Worm (Caenorhabditis elegans) whole organism, young adult: ENCODE results near the gene K03A11.1.

ENCODE experiments used
- B0019.2 ChIP-seq: fragments of 200-800 bp; sonication (Bioruptor generic); conservative IDR thresholded peaks from 2 replicates; pipeline ENCODE4 v1.3.6; 2022; ENCODE audit warnings: missing genetic modification reagents, missing genetic modification characterization, missing compliant biosample characterization
- F22D6.2 ChIP-seq: sonication (generic microtip); optimal IDR thresholded peaks from 2 replicates; lab custom pipeline; 2016; ENCODE audit warnings: mild to moderate bottlenecking, missing genetic modification characterization, missing compliant biosample characterization
- F23B12.7 ChIP-seq: sonication (generic microtip); optimal IDR thresholded peaks from 2 replicates; lab custom pipeline; 2017; ENCODE audit warnings: missing genetic modification characterization, mild to moderate bottlenecking, missing compliant biosample characterization, antibody characterized with exemption, moderate library complexity; ENCODE audit not compliant: insufficient read depth
- F33H1.4 ChIP-seq: fragments of 200-800 bp; sonication (Bioruptor generic); IDR thresholded peaks from 2 replicates; pipeline ENCODE4 v1.3.6; 2022; ENCODE audit warnings: missing genetic modification reagents, missing genetic modification characterization, missing compliant biosample characterization
- F52B5.7 ChIP-seq: sonication (generic microtip); optimal IDR thresholded peaks from 2 replicates; lab custom pipeline; 2016; ENCODE audit warnings: mild to moderate bottlenecking, missing genetic modification characterization, missing compliant biosample characterization
- F55B11.4 ChIP-seq: sonication (generic microtip); optimal IDR thresholded peaks from 2 replicates; lab custom pipeline; 2016; ENCODE audit warnings: missing compliant biosample characterization, missing genetic modification characterization, borderline replicate concordance; ENCODE audit not compliant: insufficient read depth
- K12H6.12 ChIP-seq: fragments of 200-800 bp; sonication (Bioruptor generic); optimal IDR thresholded peaks from 2 replicates; lab custom pipeline; 2018; ENCODE audit warnings: mild to moderate bottlenecking, missing genetic modification characterization, missing compliant biosample characterization
- Y53F4B.3 ChIP-seq: fragments of 200-800 bp; sonication (Bioruptor generic); IDR thresholded peaks from 2 replicates; pipeline ENCODE4 v1.3.6; 2022; ENCODE audit warnings: missing genetic modification reagents, missing genetic modification characterization, missing compliant biosample characterization
- ZK185.1 ChIP-seq: sonication (generic microtip); optimal IDR thresholded peaks from 2 replicates; lab custom pipeline; 2016; ENCODE audit warnings: mild to moderate bottlenecking, missing genetic modification characterization, missing compliant biosample characterization; ENCODE audit not compliant: poor library complexity, severe bottlenecking
- aptf-2 ChIP-seq: fragments of 200-800 bp; sonication (Bioruptor generic); conservative IDR thresholded peaks from 2 replicates; pipeline ENCODE4 v1.3.6; 2022; ENCODE audit warnings: missing genetic modification reagents, missing genetic modification characterization, missing compliant biosample characterization
- aptf-3 ChIP-seq: fragments of 200-800 bp; sonication (Bioruptor generic); IDR thresholded peaks from 2 replicates; pipeline ENCODE4 v1.3.6; 2022; ENCODE audit warnings: missing genetic modification characterization, missing compliant biosample characterization
- attf-6 ChIP-seq: fragments of 200-800 bp; sonication (Bioruptor generic); IDR thresholded peaks from 2 replicates; pipeline ENCODE4 v1.3.6; 2022; ENCODE audit warnings: missing genetic modification reagents, missing genetic modification characterization, missing compliant biosample characterization
- ceh-100 ChIP-seq: fragments of 200-800 bp; sonication (Bioruptor generic); IDR thresholded peaks from 2 replicates; pipeline ENCODE4 v1.3.6; 2022; ENCODE audit warnings: missing genetic modification reagents, missing genetic modification characterization, missing compliant biosample characterization
- ceh-27 ChIP-seq: fragments of 200-800 bp; sonication (Bioruptor generic); optimal IDR thresholded peaks from 2 replicates; lab custom pipeline; 2018; ENCODE audit warnings: mild to moderate bottlenecking, missing genetic modification characterization, moderate library complexity, missing compliant biosample characterization
- ceh-91 ChIP-seq: fragments of 200-800 bp; sonication (Bioruptor generic); IDR thresholded peaks from 2 replicates; pipeline ENCODE4 v1.3.6; 2022; ENCODE audit warnings: missing genetic modification reagents, missing genetic modification characterization, missing compliant biosample characterization
- dpff-1 ChIP-seq: sonication (generic microtip); optimal IDR thresholded peaks from 2 replicates; lab custom pipeline; 2017; ENCODE audit warnings: mild to moderate bottlenecking, missing genetic modification characterization, missing compliant biosample characterization
- efl-1 ChIP-seq: fragments of 150-350 bp; optimal IDR thresholded peaks from 2 replicates; lab custom pipeline; 2014; ENCODE audit warnings: missing biosample characterization, missing genetic modification reagents, missing genetic modification characterization
- ekl-4 ChIP-seq: fragments of 200-800 bp; sonication (Bioruptor generic); IDR thresholded peaks from 2 replicates; pipeline ENCODE4 v1.3.6; 2022; ENCODE audit warnings: missing genetic modification reagents, missing genetic modification characterization, missing compliant biosample characterization
- ets-4 ChIP-seq: fragments of 200-800 bp; sonication (Bioruptor generic); optimal IDR thresholded peaks from 2 replicates; lab custom pipeline; 2018; ENCODE audit warnings: mild to moderate bottlenecking, missing genetic modification characterization, missing compliant biosample characterization
- hlh-12 ChIP-seq: sonication (generic microtip); optimal IDR thresholded peaks from 2 replicates; lab custom pipeline; 2016; ENCODE audit warnings: missing genetic modification characterization, missing compliant biosample characterization
- hlh-26 ChIP-seq: fragments of 200-800 bp; sonication (Bioruptor generic); conservative IDR thresholded peaks from 2 replicates; pipeline ENCODE4 v1.3.6; 2022; ENCODE audit warnings: missing genetic modification reagents, missing genetic modification characterization, missing compliant biosample characterization
- hrde-1 ChIP-seq: sonication (generic microtip); optimal IDR thresholded peaks from 2 replicates; lab custom pipeline; 2016; ENCODE audit warnings: missing genetic modification characterization, mild to moderate bottlenecking, missing compliant biosample characterization, moderate library complexity, missing genotype, missing genetic modification reagents, borderline replicate concordance
- lag-1 ChIP-seq: fragments of 200-800 bp; sonication (Bioruptor generic); IDR thresholded peaks from 2 replicates; pipeline ENCODE4 v1.3.6; 2022; ENCODE audit warnings: missing genetic modification reagents, missing genetic modification characterization, missing compliant biosample characterization
- let-526 ChIP-seq: fragments of 200-800 bp; sonication (Bioruptor generic); IDR thresholded peaks from 2 replicates; pipeline ENCODE4 v1.3.6; 2022; ENCODE audit warnings: missing genetic modification reagents, missing genetic modification characterization, missing compliant biosample characterization
- lin-26 ChIP-seq: fragments of 200-800 bp; sonication (Bioruptor generic); IDR thresholded peaks from 2 replicates; pipeline ENCODE4 v1.3.6; 2022; ENCODE audit warnings: missing genetic modification reagents, missing genetic modification characterization, missing compliant biosample characterization
- lin-54 ChIP-seq: fragments of 200-800 bp; sonication (Bioruptor generic); optimal IDR thresholded peaks from 2 replicates; lab custom pipeline; 2018; ENCODE audit warnings: mild to moderate bottlenecking, missing genetic modification characterization, missing compliant biosample characterization
- lsy-27 ChIP-seq: sonication (generic microtip); optimal IDR thresholded peaks from 2 replicates; lab custom pipeline; 2017; ENCODE audit warnings: missing genetic modification characterization, mild to moderate bottlenecking, missing compliant biosample characterization, antibody characterized with exemption, missing genotype, borderline replicate concordance; ENCODE audit not compliant: insufficient read depth
- madf-3 ChIP-seq: fragments of 200-800 bp; sonication (Bioruptor generic); IDR thresholded peaks from 2 replicates; pipeline ENCODE4 v1.3.6; 2022; ENCODE audit warnings: missing genetic modification reagents, missing genetic modification characterization, missing compliant biosample characterization
- nfya-1 ChIP-seq: sonication (generic microtip); optimal IDR thresholded peaks from 2 replicates; lab custom pipeline; 2017; ENCODE audit warnings: antibody characterized with exemption, missing compliant biosample characterization, missing genetic modification characterization, borderline replicate concordance; ENCODE audit not compliant: insufficient read depth
- nhr-120 ChIP-seq: fragments of 200-800 bp; sonication (Bioruptor generic); IDR thresholded peaks from 2 replicates; pipeline ENCODE4 v1.3.6; 2022; ENCODE audit warnings: missing genetic modification characterization, missing compliant biosample characterization
- nhr-179 ChIP-seq: sonication (generic microtip); optimal IDR thresholded peaks from 2 replicates; lab custom pipeline; 2016; ENCODE audit warnings: mild to moderate bottlenecking, missing genetic modification characterization, missing compliant biosample characterization
- nhr-90 ChIP-seq: sonication (generic microtip); optimal IDR thresholded peaks from 2 replicates; lab custom pipeline; 2016; ENCODE audit warnings: missing genotype, mild to moderate bottlenecking, missing genetic modification characterization, missing compliant biosample characterization
- pbrm-1 ChIP-seq: fragments of 200-800 bp; sonication (Bioruptor generic); IDR thresholded peaks from 2 replicates; pipeline ENCODE4 v1.3.6; 2022; ENCODE audit warnings: missing genetic modification reagents, missing genetic modification characterization, missing compliant biosample characterization
- pha-4 ChIP-seq: fragments of 150-350 bp; sonication (generic microtip); optimal IDR thresholded peaks from 2 replicates; lab custom pipeline; 2014; ENCODE audit warnings: missing biosample characterization, missing genetic modification reagents, missing genetic modification characterization
- zim-3 ChIP-seq: sonication (generic microtip); optimal IDR thresholded peaks from 2 replicates; lab custom pipeline; 2017; ENCODE audit warnings: mild to moderate bottlenecking, missing genetic modification characterization, moderate library complexity, missing compliant biosample characterization
- ztf-3 ChIP-seq: fragments of 200-800 bp; sonication (Bioruptor generic); optimal IDR thresholded peaks from 2 replicates; lab custom pipeline; 2018; ENCODE audit warnings: mild to moderate bottlenecking, missing genetic modification characterization, missing compliant biosample characterization
- ztf-6 ChIP-seq: fragments of 200-800 bp; sonication (Bioruptor generic); IDR thresholded peaks from 2 replicates; pipeline ENCODE4 v1.3.6; 2022; ENCODE audit warnings: missing genetic modification reagents, missing genetic modification characterization, missing compliant biosample characterization

K03A11.1 gene

DNA sequence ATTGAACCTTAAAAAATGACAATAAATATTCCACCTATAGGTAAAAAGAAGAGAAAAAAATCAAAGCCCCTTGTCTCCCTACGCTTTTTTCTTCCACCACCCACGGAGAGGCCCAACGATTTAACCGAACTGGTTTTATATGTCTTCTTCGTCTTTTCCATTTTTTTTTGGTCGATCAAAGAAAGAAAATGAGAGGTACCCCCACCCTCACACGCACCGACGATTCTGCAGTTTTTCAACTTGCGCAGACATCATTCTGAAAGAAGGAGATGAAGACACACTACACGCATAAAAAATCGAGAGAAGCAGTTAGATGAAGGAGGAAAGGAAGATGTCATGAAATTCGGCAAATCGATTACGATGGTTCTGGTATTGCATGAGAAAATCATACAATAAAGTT lies 37.2 kb upstream of the K03A11.1 start:
- TF ChIP-seq efl-1 (GFP tag; lab: Kevin White, UChicago) (no peak), pbrm-1 (GFP tag; lab: Robert Waterston, UW) (no peak), ets-4 (GFP tag; lab: Kevin White, UChicago) (no peak), attf-6 (GFP tag; lab: Robert Waterston, UW) (no peak), nhr-90 (tag; lab: Kevin White, UChicago) (no peak), F33H1.4 (GFP tag; lab: Robert Waterston, UW) (no peak), nhr-179 (no peak), K12H6.12 (tag; lab: Kevin White, UChicago) (no peak), hrde-1 (tag; lab: Kevin White, UChicago) (no peak)

DNA sequence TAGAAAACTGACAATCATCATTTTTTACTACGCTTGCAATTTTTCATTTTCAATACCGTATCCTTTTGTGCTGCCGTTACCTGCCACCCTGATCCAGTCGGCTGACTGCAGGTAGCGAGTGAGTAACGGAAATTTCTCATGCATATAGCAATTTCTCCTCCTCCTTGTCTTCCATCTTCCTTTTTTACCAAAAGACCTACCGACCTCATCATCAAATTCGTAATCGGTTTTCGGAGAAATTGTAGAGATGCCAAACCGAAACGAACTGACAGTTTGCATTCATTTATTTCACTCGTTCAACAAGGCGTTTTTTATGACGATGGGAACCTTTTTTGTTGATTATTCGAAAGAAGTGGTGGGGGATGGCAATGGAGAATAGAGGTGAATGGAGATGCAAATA lies 35.2 kb upstream of the K03A11.1 start:
- TF ChIP-seq F52B5.7 (tag; lab: Kevin White, UChicago) (no peak), pha-4 (no peak), dpff-1 (tag; lab: Kevin White, UChicago) (no peak), lag-1 (GFP tag; lab: Robert Waterston, UW) (no peak), zim-3 (tag; lab: Kevin White, UChicago) (no peak), lsy-27 (tag; lab: Kevin White, UChicago) (no peak), ceh-91 (GFP tag; lab: Robert Waterston, UW) (no peak), F23B12.7 (tag; lab: Kevin White, UChicago) (no peak), ztf-6 (GFP tag; lab: Robert Waterston, UW) (no peak), ZK185.1 (no peak), ekl-4 (GFP tag; lab: Robert Waterston, UW) (no peak), let-526 (GFP tag; lab: Robert Waterston, UW) (no peak), F55B11.4 (tag; lab: Kevin White, UChicago) (no peak), hlh-12 (tag; lab: Kevin White, UChicago) (no peak), lin-54 (no peak), hrde-1 (tag; lab: Kevin White, UChicago) (no peak), lin-26 (GFP tag; lab: Robert Waterston, UW) (no peak), nfya-1 (tag; lab: Kevin White, UChicago) (no peak), aptf-3 (GFP tag; lab: Robert Waterston, UW) (no peak), ceh-100 (GFP tag; lab: Robert Waterston, UW) (no peak)

ce11 chrX:13021446-13021845 lies 30.1 kb upstream of the K03A11.1 start:
- TF ChIP-seq ztf-3 = no peak
- no peak for TF ChIP-seq madf-3
- no peak for TF ChIP-seq Y53F4B.3 (GFP tag; lab: Robert Waterston, UW)
- TF ChIP-seq nhr-120 (GFP tag; lab: Robert Waterston, UW) = no peak
- no peak for TF ChIP-seq aptf-2
- no peak for TF ChIP-seq F22D6.2 (tag; lab: Kevin White, UChicago)
- TF ChIP-seq F52B5.7 (tag; lab: Kevin White, UChicago) = no peak
- TF ChIP-seq ceh-27 (GFP tag; lab: Kevin White, UChicago) = no peak
- TF ChIP-seq B0019.2 (GFP tag; lab: Robert Waterston, UW) = no peak
- no peak for TF ChIP-seq hlh-26 (GFP tag; lab: Robert Waterston, UW)
